Worm (Caenorhabditis elegans) whole organism, L4 larva: ENCODE results near the gene che-2.

Source experiments
- T26A8.4 ChIP-seq: fragments of 200-800 bp; sonication (Bioruptor generic); IDR thresholded peaks from 2 replicates; pipeline ENCODE4 v1.3.6; 2022; ENCODE audit warnings: missing genetic modification characterization, missing compliant biosample characterization
- Y105C5A.15 ChIP-seq: fragments of 200-800 bp; sonication (Bioruptor generic); IDR thresholded peaks from 2 replicates; pipeline ENCODE4 v1.3.6; 2022; ENCODE audit warnings: missing genetic modification characterization, missing compliant biosample characterization
- Y48G9A.11 ChIP-seq: fragments of 200-800 bp; sonication (Bioruptor generic); IDR thresholded peaks from 2 replicates; pipeline ENCODE4 v1.3.6; 2022; ENCODE audit warnings: missing genetic modification reagents, missing genetic modification characterization, missing compliant biosample characterization
- ceh-62 ChIP-seq: sonication (generic microtip); optimal IDR thresholded peaks from 2 replicates; lab custom pipeline; 2017; ENCODE audit warnings: missing biosample characterization, missing genetic modification characterization
- ces-1 ChIP-seq: fragments of 150-350 bp; sonication (generic microtip); optimal IDR thresholded peaks from 4 replicates; lab custom pipeline; 2014; ENCODE audit warnings: missing biosample characterization, missing genetic modification reagents, missing genetic modification characterization
- fkh-10 ChIP-seq: fragments of 150-350 bp; optimal IDR thresholded peaks from 2 replicates; lab custom pipeline; 2014; ENCODE audit warnings: missing biosample characterization, missing genetic modification reagents, missing genetic modification characterization
- lir-3 ChIP-seq: sonication (generic microtip); optimal IDR thresholded peaks from 2 replicates; lab custom pipeline; 2016; ENCODE audit warnings: mild to moderate bottlenecking, missing genetic modification characterization, missing compliant biosample characterization
- nhr-237 ChIP-seq: sonication (generic microtip); optimal IDR thresholded peaks from 2 replicates; lab custom pipeline; 2017; ENCODE audit warnings: missing biosample characterization, missing genetic modification characterization
- nhr-25 ChIP-seq: sonication (generic microtip); optimal IDR thresholded peaks from 2 replicates; lab custom pipeline; 2017; ENCODE audit warnings: missing genetic modification characterization, mild to moderate bottlenecking, missing compliant biosample characterization, antibody characterized with exemption, moderate library complexity, borderline replicate concordance; ENCODE audit not compliant: insufficient read depth
- nhr-28 ChIP-seq: fragments of 150-350 bp; optimal IDR thresholded peaks from 2 replicates; lab custom pipeline; 2014; ENCODE audit warnings: missing biosample characterization, missing genetic modification characterization
- nhr-42 ChIP-seq: fragments of 200-800 bp; sonication (Bioruptor generic); IDR thresholded peaks from 2 replicates; pipeline ENCODE4 v1.3.6; 2022; ENCODE audit warnings: missing genetic modification characterization, missing compliant biosample characterization
- nhr-76 ChIP-seq: fragments of 150-350 bp; optimal IDR thresholded peaks from 2 replicates; lab custom pipeline; 2014; ENCODE audit warnings: missing biosample characterization, missing genetic modification characterization
- skn-1 ChIP-seq: fragments of 150-350 bp; optimal IDR thresholded peaks from 2 replicates; lab custom pipeline; 2014; ENCODE audit warnings: missing biosample characterization, missing genetic modification characterization
- zag-1 ChIP-seq: fragments of 150-350 bp; optimal IDR thresholded peaks from 2 replicates; lab custom pipeline; 2014; ENCODE audit warnings: missing biosample characterization, missing genetic modification characterization

DNA sequence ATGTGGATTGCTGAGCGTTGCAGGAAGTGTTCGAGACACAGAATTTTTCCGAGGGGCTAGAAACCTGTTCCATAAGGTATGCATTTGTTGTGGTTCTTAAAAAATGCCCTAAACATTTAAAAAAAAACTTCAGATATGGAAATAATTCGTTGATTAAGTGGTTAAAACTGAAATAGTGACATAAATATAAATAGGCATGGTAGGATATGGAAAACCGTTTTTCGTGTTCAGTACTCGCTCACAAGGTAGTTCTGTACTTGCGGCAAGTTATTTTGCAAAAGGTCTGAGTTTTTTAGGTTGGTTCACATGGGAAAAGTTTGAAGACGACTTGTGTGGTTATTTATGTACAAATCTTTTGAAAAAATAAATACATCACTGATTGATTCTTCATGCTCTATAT lies 39.6 kb downstream of the che-2 start, which contains the start of gene B0310.3:
- TF ChIP-seq skn-1 (tag; lab: Kevin White, UChicago) (no peak), Y105C5A.15 (GFP tag; lab: Robert Waterston, UW) (no peak), nhr-237 (no peak), zag-1 (tag; lab: Kevin White, UChicago) (no peak), ces-1 (GFP tag; lab: Kevin White, UChicago) (no peak), Y48G9A.11 (no peak), nhr-42 (GFP tag; lab: Robert Waterston, UW) (no peak), lir-3 (tag; lab: Kevin White, UChicago) (no peak), ceh-62 (tag; lab: Kevin White, UChicago) (no peak), nhr-28 (tag; lab: Kevin White, UChicago) (no peak), nhr-25 (no peak), nhr-76 (tag; lab: Kevin White, UChicago) (no peak), fkh-10 (no peak), T26A8.4 (GFP tag; lab: Robert Waterston, UW) (no peak)
